Fruit fly (Drosophila melanogaster): ENCODE measurements around the gene Acbp3.

The Acbp3 gene

dm6 chr3L:7090764-7091163 is 39.9 kb upstream of the Acbp3 start (continued):
- TF ChIP-seq CG7786 (GFP tag; optimal IDR thresholded peaks at IDR 0.05), result peak; percentile 17
- TF ChIP-seq Mrtf (GFP tag; IDR thresholded peaks at IDR 0.05), result peak; percentile 69; the same call in 1 of the 3 replicates
- TF ChIP-seq Dek (tag; optimal IDR thresholded peaks at IDR 0.05), result no peak
- no peak for TF ChIP-seq otp (GFP tag; IDR thresholded peaks at IDR 0.05)
- TF ChIP-seq sna (GFP tag; IDR thresholded peaks at IDR 0.05; ENCODE audit: partially characterized antibody), result no peak
- no peak for TF ChIP-seq Fer2 (tag; optimal IDR thresholded peaks at IDR 0.05)
- TF ChIP-seq Antp (GFP tag; optimal IDR thresholded peaks at IDR 0.05), result peak; percentile 55
- TF ChIP-seq E2f1 (GFP tag; IDR thresholded peaks at IDR 0.05), result peak; percentile 75
- TF ChIP-seq bab2 (GFP tag; optimal IDR thresholded peaks at IDR 0.05), result peak; percentile 51
- peak; percentile 25 for TF ChIP-seq Vsx1 (GFP tag; optimal IDR thresholded peaks at IDR 0.05)
- peak; percentile 35 for TF ChIP-seq en (GFP tag; optimal IDR thresholded peaks at IDR 0.05)
- peak; percentile 22 for TF ChIP-seq CG6854 (GFP tag; optimal IDR thresholded peaks at IDR 0.05)
- no peak for TF ChIP-seq Atf3 (GFP tag; optimal IDR thresholded peaks at IDR 0.05)
- no peak for TF ChIP-seq Sin3A (optimal IDR thresholded peaks at IDR 0.05)
- TF ChIP-seq CG12769 (tag; optimal IDR thresholded peaks at IDR 0.05), result peak; percentile 50
- TF ChIP-seq Sry-β (GFP tag; optimal IDR thresholded peaks at IDR 0.05), result no peak
- TF ChIP-seq slp2 (GFP tag; optimal IDR thresholded peaks at IDR 0.05), result no peak
- peak; percentile 67 for TF ChIP-seq row (GFP tag; IDR thresholded peaks at IDR 0.05)
- no peak for TF ChIP-seq CG12744 (GFP tag; optimal IDR thresholded peaks at IDR 0.05)
- no peak for TF ChIP-seq CG17912 (GFP tag; optimal IDR thresholded peaks at IDR 0.05)
- TF ChIP-seq BtbVII (GFP tag; optimal IDR thresholded peaks at IDR 0.05), result peak; percentile 38
- peak; percentile 77 for TF ChIP-seq Camta (GFP tag; optimal IDR thresholded peaks at IDR 0.05)
- peak; percentile 5 for TF ChIP-seq gsb-n (tag; optimal IDR thresholded peaks at IDR 0.05)
- TF ChIP-seq Ets97D (GFP tag; optimal IDR thresholded peaks at IDR 0.05), result no peak
- TF ChIP-seq Lpt (GFP tag; optimal IDR thresholded peaks at IDR 0.05), result no peak
- peak; percentile 20 for TF ChIP-seq exex (tag; optimal IDR thresholded peaks at IDR 0.05)
- no peak for TF ChIP-seq CG4707 (GFP tag; optimal IDR thresholded peaks at IDR 0.05)
- peak; percentile 77 for TF ChIP-seq gem (tag; optimal IDR thresholded peaks at IDR 0.05)
- TF ChIP-seq CG43689 (GFP tag; IDR thresholded peaks at IDR 0.05), result peak; percentile 23; the same call in 1 of the 2 replicates
- no peak for TF ChIP-seq CG9932 (GFP tag; IDR thresholded peaks at IDR 0.05)
- TF ChIP-seq Dip2 (GFP tag; IDR thresholded peaks at IDR 0.05), result no peak
- TF ChIP-seq CG4424 (GFP tag; optimal IDR thresholded peaks at IDR 0.05), result peak; percentile 69
- TF ChIP-seq so (GFP tag; IDR thresholded peaks at IDR 0.05), result peak; percentile 67; the same call in 2 of the 3 replicates
- TF ChIP-seq toy (GFP tag; IDR thresholded peaks at IDR 0.05), result no peak
- no peak for TF ChIP-seq grn (GFP tag; optimal IDR thresholded peaks at IDR 0.05)
- no peak for TF ChIP-seq NC2α (GFP tag; optimal IDR thresholded peaks at IDR 0.05)
- peak; percentile 57 for TF ChIP-seq D19A (tag; optimal IDR thresholded peaks at IDR 0.05)
- TF ChIP-seq trem (tag; optimal IDR thresholded peaks at IDR 0.05), result peak; percentile 35
- TF ChIP-seq H2.0 (GFP tag; IDR thresholded peaks at IDR 0.05), result peak; percentile 50
- no peak for TF ChIP-seq hth (optimal IDR thresholded peaks at IDR 0.05)
- TF ChIP-seq CG1647 (GFP tag; optimal IDR thresholded peaks at IDR 0.05), result no peak
- no peak for TF ChIP-seq amos (GFP tag; IDR thresholded peaks at IDR 0.05; ENCODE audit: partially characterized antibody)
- TF ChIP-seq CG3847 (GFP tag; IDR thresholded peaks at IDR 0.05), result no peak
- TF ChIP-seq CG11560 (tag; IDR thresholded peaks at IDR 0.05), result peak; percentile 21; the same call in 1 of the 3 replicates
- TF ChIP-seq mld (GFP tag; IDR thresholded peaks at IDR 0.05; ENCODE audit: partially characterized antibody), result no peak
- TF ChIP-seq CG12219 (GFP tag; optimal IDR thresholded peaks at IDR 0.05), result peak; percentile 51
- TF ChIP-seq Dad (GFP tag; optimal IDR thresholded peaks at IDR 0.05), result peak; percentile 64
- no peak for TF ChIP-seq CG13287 (GFP tag; IDR thresholded peaks at IDR 0.05; ENCODE audit: partially characterized antibody)
- no peak for TF ChIP-seq crp (GFP tag; optimal IDR thresholded peaks at IDR 0.05)
- peak; percentile 60 for TF ChIP-seq CG30403 (GFP tag; optimal IDR thresholded peaks at IDR 0.05)
- no peak for TF ChIP-seq CG3838 (GFP tag; optimal IDR thresholded peaks at IDR 0.05)
- TF ChIP-seq ato (GFP tag; IDR thresholded peaks at IDR 0.05; ENCODE audit: partially characterized antibody), result no peak

Data from whole organism, embryonic.